Fruit fly (Drosophila melanogaster): ENCODE results near the gene Ravus.

The Ravus gene

dm6 chr3R:13304512-13305069 is 40.7 kb upstream of the Ravus start:
- peak; percentile 83 for TF ChIP-seq CG4496 (GFP tag; IDR thresholded peaks at IDR 0.05)
- no peak for TF ChIP-seq Snoo (tag; optimal IDR thresholded peaks at IDR 0.05)
- peak; percentile 29; the same call in 1 of the 3 replicates for TF ChIP-seq fd96Ca (GFP tag; IDR thresholded peaks at IDR 0.05)
- TF ChIP-seq CG10348 (GFP tag; IDR thresholded peaks at IDR 0.05): no peak
- TF ChIP-seq CG8301 (tag; optimal IDR thresholded peaks at IDR 0.05): no peak
- no peak for TF ChIP-seq CG32121 (GFP tag; IDR thresholded peaks at IDR 0.05)

dm6 chr3R:13303126-13303525 is 39.3 kb upstream of the Ravus start, which contains the start of gene CG43208:
CG43208 (plus strand) TSS chr3R:13303426.
- TF ChIP-seq CG34367 (tag; optimal IDR thresholded peaks at IDR 0.05): no peak
- no peak for TF ChIP-seq CG32121 (GFP tag; IDR thresholded peaks at IDR 0.05)
- no peak for TF ChIP-seq CG8159 (tag; optimal IDR thresholded peaks at IDR 0.05)
- TF ChIP-seq CG14655 (GFP tag; optimal IDR thresholded peaks at IDR 0.05): no peak
- no peak for TF ChIP-seq CG12605 (GFP tag; IDR thresholded peaks at IDR 0.05)
- no peak for TF ChIP-seq CG13204 (GFP tag; optimal IDR thresholded peaks at IDR 0.05)

- TF ChIP-seq fd96Ca (GFP tag; IDR thresholded peaks at IDR 0.05) (no peak), CG4496 (GFP tag; IDR thresholded peaks at IDR 0.05) (no peak), CG32121 (GFP tag; IDR thresholded peaks at IDR 0.05) (no peak), CG15710 (tag; optimal IDR thresholded peaks at IDR 0.05) (no peak), Snoo (tag; optimal IDR thresholded peaks at IDR 0.05) (no peak), Pif1A (GFP tag; optimal IDR thresholded peaks at IDR 0.05) (no peak)
Measured at dm6 chr3R:13302348-13302747, 38.5 kb upstream of the Ravus start, which contains the start of gene CG32473. CG32473 (plus strand) TSS chr3R:13302648.

- no peak for TF ChIP-seq Snoo (tag; optimal IDR thresholded peaks at IDR 0.05)
- TF ChIP-seq rn (GFP tag; IDR thresholded peaks at IDR 0.05): no peak
- no peak for TF ChIP-seq CG10348 (GFP tag; IDR thresholded peaks at IDR 0.05)
Measured at dm6 chr3R:13298114-13298818, 34.4 kb upstream of the Ravus start, which contains the start of gene CG8774. CG8774 (plus strand) TSS chr3R:13298768.

dm6 chr3R:13294461-13294860 is 30.6 kb upstream of the Ravus start, which contains the start of gene CG8773:
CG8773 (plus strand) TSS chr3R:13294748.
- TF ChIP-seq gl (tag; optimal IDR thresholded peaks at IDR 0.05): no peak
- no peak for TF ChIP-seq Pif1B (GFP tag; optimal IDR thresholded peaks at IDR 0.05)
- TF ChIP-seq CG13204 (GFP tag; optimal IDR thresholded peaks at IDR 0.05): no peak
- TF ChIP-seq Pif1A (GFP tag; optimal IDR thresholded peaks at IDR 0.05): no peak
- no peak for TF ChIP-seq CG14655 (GFP tag; optimal IDR thresholded peaks at IDR 0.05)
- TF ChIP-seq CG17806 (tag; optimal IDR thresholded peaks at IDR 0.05): no peak
- TF ChIP-seq Snoo (tag; optimal IDR thresholded peaks at IDR 0.05): no peak
- TF ChIP-seq CG8159 (tag; optimal IDR thresholded peaks at IDR 0.05): no peak
- TF ChIP-seq CG10348 (GFP tag; IDR thresholded peaks at IDR 0.05): no peak

- TF ChIP-seq CG14655 (GFP tag; optimal IDR thresholded peaks at IDR 0.05) (no peak), Snoo (tag; optimal IDR thresholded peaks at IDR 0.05) (no peak), rn (GFP tag; IDR thresholded peaks at IDR 0.05) (no peak)
Measured at dm6 chr3R:13293148-13293756, 29.4 kb upstream of the Ravus start, which contains the start of gene wntD. wntD (minus strand) TSS chr3R:13293198.

dm6 chr3R:13290329-13290728 is 26.5 kb upstream of the Ravus start, which contains the start of gene Osi22:
Osi22 (plus strand) TSS chr3R:13290629.
- TF ChIP-seq CG32121 (GFP tag; IDR thresholded peaks at IDR 0.05) (no peak), CG4496 (GFP tag; IDR thresholded peaks at IDR 0.05) (no peak), CG14655 (GFP tag; optimal IDR thresholded peaks at IDR 0.05) (no peak), CG8301 (tag; optimal IDR thresholded peaks at IDR 0.05) (no peak), Pif1B (GFP tag; optimal IDR thresholded peaks at IDR 0.05) (no peak), CG9948 (tag; optimal IDR thresholded peaks at IDR 0.05) (no peak)

- no peak for TF ChIP-seq CG13204 (GFP tag; optimal IDR thresholded peaks at IDR 0.05)
Measured at dm6 chr3R:13288763-13289312, 25.0 kb upstream of the Ravus start, which contains the start of gene apn. apn (minus strand) TSS chr3R:13288813.
